Fruit fly (Drosophila melanogaster): ENCODE data around the gene Jon99Cii.

- TF ChIP-seq Dif (GFP tag; optimal IDR thresholded peaks at IDR 0.05; ENCODE audit: partially characterized antibody), result no peak
- no peak for TF ChIP-seq CG32264 (GFP tag; optimal IDR thresholded peaks at IDR 0.05)
- TF ChIP-seq Abd-B (GFP tag; optimal IDR thresholded peaks at IDR 0.05), result no peak
Measured at dm6 chr3R:29933007-29933464, 8.6 kb upstream of the Jon99Cii start, which contains the start of the genes Cog7, CG42557 and CG42558.

All from whole organism, wandering third instar larva.